Worm (Caenorhabditis elegans) whole organism, late embryonic: ENCODE results near the gene phyh-1.

ENCODE experiments used
- ama-1 ChIP-seq: fragments of 150-350 bp; optimal IDR thresholded peaks from 2 replicates; lab custom pipeline; 2014
- dmd-4 ChIP-seq: sonication (generic microtip); optimal IDR thresholded peaks from 2 replicates; lab custom pipeline; 2016; ENCODE audit warnings: borderline replicate concordance, missing genetic modification characterization, missing compliant biosample characterization
- elt-4 ChIP-seq: sonication (generic microtip); optimal IDR thresholded peaks from 2 replicates; lab custom pipeline; 2016; ENCODE audit warnings: missing genetic modification characterization, missing compliant biosample characterization
- hlh-13 ChIP-seq: fragments of 200-800 bp; sonication (Bioruptor generic); optimal IDR thresholded peaks from 2 replicates; lab custom pipeline; 2018; ENCODE audit warnings: mild to moderate bottlenecking, missing genetic modification characterization, missing compliant biosample characterization
- pqm-1 ChIP-seq: sonication (generic microtip); optimal IDR thresholded peaks from 2 replicates; lab custom pipeline; 2016; ENCODE audit warnings: missing genetic modification characterization, missing compliant biosample characterization
- ttx-3 ChIP-seq: sonication (generic microtip); optimal IDR thresholded peaks from 2 replicates; lab custom pipeline; 2016; ENCODE audit warnings: missing genetic modification reagents, missing genetic modification characterization, missing compliant biosample characterization

DNA sequence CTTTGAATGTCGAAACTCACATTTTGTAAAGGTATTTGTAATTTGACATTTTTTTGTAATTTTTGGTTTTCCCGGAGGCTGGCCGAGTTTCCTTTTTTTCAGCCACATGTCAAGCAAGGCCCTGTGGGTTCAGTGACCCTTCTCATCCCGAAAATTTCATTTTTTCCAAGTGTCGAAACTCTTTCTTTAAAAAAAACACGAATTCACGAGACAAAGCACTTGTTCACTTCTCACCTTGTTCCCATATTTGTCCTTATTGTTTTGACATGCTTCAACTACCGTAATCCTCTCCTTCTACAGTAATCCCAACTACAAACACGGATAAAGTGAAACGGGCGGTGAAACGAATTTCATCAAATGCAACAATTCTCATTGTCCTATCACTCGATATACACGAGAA lies 16.1 kb upstream of the phyh-1 start, which contains the start of gene lhfp-4:
- no peak for TF ChIP-seq hlh-13
- TF ChIP-seq dmd-4 (tag; lab: Kevin White, UChicago): no peak
- no peak for TF ChIP-seq elt-4 (tag; lab: Kevin White, UChicago)
- TF ChIP-seq ama-1 (lab: Kevin White, UChicago): no peak
- no peak for TF ChIP-seq ttx-3 (tag; lab: Kevin White, UChicago)
- no peak for TF ChIP-seq pqm-1
